Fruit fly (Drosophila melanogaster) whole organism, adult: Measurements from ENCODE around the gene CG9300.

Experiments
- CG11617 ChIP-seq: fragments of 200-800 bp; sonication (Bioruptor generic); optimal IDR thresholded peaks from 2 replicates; lab custom pipeline; 2017; ENCODE audit warnings: mild to moderate bottlenecking, missing biosample characterization, missing genetic modification reagents, missing genetic modification characterization
- CG12768 ChIP-seq: fragments of 200-800 bp; sonication (Bioruptor generic); optimal IDR thresholded peaks from 2 replicates; lab custom pipeline; 2017; ENCODE audit warnings: missing biosample characterization, missing genetic modification characterization, mild to moderate bottlenecking, moderate library complexity, missing genetic modification reagents
- CG14711 ChIP-seq: fragments of 200-800 bp; sonication (Bioruptor generic); optimal IDR thresholded peaks from 2 replicates; lab custom pipeline; 2018; ENCODE audit warnings: missing biosample characterization, mild to moderate bottlenecking, missing genetic modification characterization, moderate library complexity
- CG1620 ChIP-seq: fragments of 200-800 bp; sonication (Bioruptor generic); optimal IDR thresholded peaks from 2 replicates; lab custom pipeline; 2016; ENCODE audit warnings: missing biosample characterization, missing genetic modification characterization
- CG33017 ChIP-seq: fragments of 200-800 bp; sonication (Bioruptor generic); optimal IDR thresholded peaks from 2 replicates; lab custom pipeline; 2018; ENCODE audit warnings: missing biosample characterization, mild to moderate bottlenecking, missing genetic modification characterization, moderate library complexity
- CG5204 ChIP-seq: fragments of 200-800 bp; sonication (Bioruptor generic); optimal IDR thresholded peaks from 2 replicates; lab custom pipeline; 2016; ENCODE audit warnings: missing biosample characterization, missing genetic modification characterization
- CG7045 ChIP-seq: fragments of 200-800 bp; sonication (Bioruptor generic); optimal IDR thresholded peaks from 2 replicates; lab custom pipeline; 2017; ENCODE audit warnings: missing biosample characterization, mild to moderate bottlenecking, missing genetic modification characterization
- CG7101 ChIP-seq: fragments of 200-800 bp; sonication (Bioruptor generic); optimal IDR thresholded peaks from 2 replicates; lab custom pipeline; 2018; ENCODE audit warnings: missing biosample characterization, mild to moderate bottlenecking, missing genetic modification characterization, moderate library complexity
- Clk ChIP-seq: fragments of 200-800 bp; sonication (Bioruptor generic); optimal IDR thresholded peaks from 2 replicates; lab custom pipeline; 2017; ENCODE audit warnings: missing biosample characterization, missing genetic modification characterization
- Crg-1 ChIP-seq: fragments of 200-800 bp; sonication (Bioruptor generic); optimal IDR thresholded peaks from 2 replicates; lab custom pipeline; 2016; ENCODE audit warnings: missing biosample characterization, missing genetic modification characterization
- Hr96 ChIP-seq: fragments of 200-800 bp; sonication (Bioruptor generic); optimal IDR thresholded peaks from 2 replicates; lab custom pipeline; 2016; ENCODE audit warnings: missing biosample characterization, missing genetic modification characterization
- Mnt ChIP-seq: fragments of 200-800 bp; sonication (Bioruptor generic); optimal IDR thresholded peaks from 2 replicates; lab custom pipeline; 2016; ENCODE audit warnings: missing biosample characterization, mild to moderate bottlenecking, missing genetic modification characterization
- bab1 ChIP-seq: fragments of 200-800 bp; sonication (Bioruptor generic); optimal IDR thresholded peaks from 3 replicates; lab custom pipeline; 2019; ENCODE audit warnings: missing biosample characterization, mild to moderate bottlenecking, missing genetic modification characterization, moderate library complexity
- cic ChIP-seq: fragments of 200-800 bp; sonication (Bioruptor generic); optimal IDR thresholded peaks from 2 replicates; lab custom pipeline; 2017; ENCODE audit warnings: missing biosample characterization, mild to moderate bottlenecking, missing genetic modification characterization, moderate library complexity
- cnc ChIP-seq, 2 experiments: fragments of >200 bp; optimal IDR thresholded peaks; 2 replicates each; lab custom pipeline; 2017
- kay ChIP-seq: fragments of 200-800 bp; sonication (Bioruptor generic); peaks from one replicate; lab custom pipeline; 2016; ENCODE audit warnings: missing biosample characterization, missing genetic modification characterization, borderline replicate concordance
- ovo ChIP-seq: fragments of 200-800 bp; sonication (Bioruptor generic); optimal IDR thresholded peaks from 2 replicates; lab custom pipeline; 2016; ENCODE audit warnings: missing biosample characterization, missing genetic modification characterization
- pad ChIP-seq: fragments of 200-800 bp; sonication (Bioruptor generic); optimal IDR thresholded peaks from 3 replicates; lab custom pipeline; 2017; ENCODE audit warnings: missing biosample characterization, missing genetic modification characterization, mild to moderate bottlenecking, moderate library complexity, missing genetic modification reagents
- tj ChIP-seq: fragments of 200-800 bp; sonication (Bioruptor generic); optimal IDR thresholded peaks from 3 replicates; lab custom pipeline; 2017; ENCODE audit warnings: missing biosample characterization, mild to moderate bottlenecking, missing genetic modification characterization, moderate library complexity
- toe ChIP-seq: fragments of 200-800 bp; sonication (Bioruptor generic); optimal IDR thresholded peaks from 2 replicates; lab custom pipeline; 2016; ENCODE audit warnings: missing biosample characterization, missing genetic modification characterization

Gene CG9300

dm6 chr3L:19518232-19518631 is 34.0 kb upstream of the CG9300 start, which contains the start of gene Cpr76Ba:
Gene Cpr76Ba, minus strand, starts transcription at chr3L:19518332.
- TF ChIP-seq CG33017 (tag; lab: Kevin White, UChicago): no peak
- TF ChIP-seq CG12768 (GFP tag; lab: Kevin White, UChicago): no peak
- no peak for TF ChIP-seq tj (GFP tag; lab: Kevin White, UChicago)
- no peak for TF ChIP-seq Crg-1
- no peak for TF ChIP-seq Clk (GFP tag; lab: Kevin White, UChicago)
- TF ChIP-seq Mnt: no peak
- TF ChIP-seq CG7045 (GFP tag; lab: Kevin White, UChicago): no peak
- no peak for TF ChIP-seq ovo (GFP tag; lab: Kevin White, UChicago)
- TF ChIP-seq CG11617 (GFP tag; lab: Kevin White, UChicago): no peak
- no peak for TF ChIP-seq kay (GFP tag; lab: Kevin White, UChicago)
- no peak for TF ChIP-seq CG1620
- TF ChIP-seq toe: no peak
- no peak for TF ChIP-seq CG14711 (tag; lab: Kevin White, UChicago)
- TF ChIP-seq bab1 (GFP tag; lab: Kevin White, UChicago): no peak
- no peak for TF ChIP-seq cic
- no peak for TF ChIP-seq Hr96 (GFP tag; lab: Kevin White, UChicago)
- no peak for TF ChIP-seq cnc (optimal IDR thresholded peaks at IDR 0.05; lab: Kevin White, UChicago)
- TF ChIP-seq CG5204: no peak
- no peak for TF ChIP-seq pad (GFP tag; lab: Kevin White, UChicago)
- TF ChIP-seq CG7101: no peak

DNA sequence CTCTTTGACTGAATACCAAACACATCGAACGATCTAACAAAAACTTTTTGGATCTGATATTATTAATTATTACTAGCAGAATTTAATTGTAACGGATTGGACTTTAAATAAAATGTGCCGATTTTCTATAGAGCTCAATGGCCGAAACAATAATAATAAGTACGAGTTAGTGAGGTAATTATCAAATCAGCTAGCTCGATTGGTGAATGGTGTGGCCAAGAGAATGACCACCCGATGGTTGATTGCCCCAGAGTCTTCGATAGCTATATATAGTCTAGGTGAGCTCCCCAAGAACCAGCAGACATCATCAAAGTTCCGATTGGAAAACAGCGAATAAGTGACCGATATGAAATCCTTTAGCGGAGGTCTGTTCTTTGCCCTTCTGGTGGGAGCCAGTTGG is 32.9 kb upstream of the CG9300 start, which contains the start of gene Cpr76Bb:
Cpr76Bb (plus strand) TSS at position 301 of the 400 bp plus-strand sequence.
- TF ChIP-seq kay (GFP tag; lab: Kevin White, UChicago): no peak
- TF ChIP-seq Mnt: no peak
- TF ChIP-seq CG7045 (GFP tag; lab: Kevin White, UChicago): no peak
- TF ChIP-seq Clk (GFP tag; lab: Kevin White, UChicago): no peak

DNA sequence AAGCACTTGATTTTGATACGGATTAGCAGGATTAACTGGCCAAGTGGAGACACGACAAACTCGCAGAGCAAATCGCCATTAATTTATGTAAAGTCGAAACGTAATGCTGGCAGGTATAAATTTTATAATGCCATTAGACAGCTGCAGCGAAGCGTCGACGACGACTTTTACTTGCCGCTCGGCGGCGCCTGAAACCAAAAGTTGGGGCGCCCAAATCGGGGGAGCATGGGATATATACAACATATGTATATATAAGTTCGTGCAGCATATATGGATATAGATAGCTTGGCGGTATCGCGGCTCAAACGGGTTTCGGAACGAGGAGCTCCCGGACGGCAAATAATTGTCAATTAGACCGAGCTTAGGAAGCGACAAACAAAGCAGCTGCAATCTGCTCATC is 31.6 kb upstream of the CG9300 start, which contains the start of gene Cpr76Bc:
Cpr76Bc (plus strand) TSS at position 301 of the 400 bp plus-strand sequence.
- TF ChIP-seq Mnt: no peak

dm6 chr3L:19521093-19521492 is 31.1 kb upstream of the CG9300 start:
- TF ChIP-seq cnc (optimal IDR thresholded peaks at IDR 0.05; lab: Kevin White, UChicago) (no peak), CG7045 (GFP tag; lab: Kevin White, UChicago) (no peak), pad (GFP tag; lab: Kevin White, UChicago) (no peak), Clk (GFP tag; lab: Kevin White, UChicago) (no peak), CG33017 (tag; lab: Kevin White, UChicago) (no peak), cic (no peak), CG14711 (tag; lab: Kevin White, UChicago) (no peak), ovo (GFP tag; lab: Kevin White, UChicago) (no peak), Hr96 (GFP tag; lab: Kevin White, UChicago) (no peak), CG11617 (GFP tag; lab: Kevin White, UChicago) (no peak), kay (GFP tag; lab: Kevin White, UChicago) (no peak), CG7101 (no peak), Crg-1 (no peak), CG12768 (GFP tag; lab: Kevin White, UChicago) (no peak), tj (GFP tag; lab: Kevin White, UChicago) (no peak), CG1620 (no peak), bab1 (GFP tag; lab: Kevin White, UChicago) (no peak), toe (no peak), CG5204 (no peak), Mnt (no peak)

DNA sequence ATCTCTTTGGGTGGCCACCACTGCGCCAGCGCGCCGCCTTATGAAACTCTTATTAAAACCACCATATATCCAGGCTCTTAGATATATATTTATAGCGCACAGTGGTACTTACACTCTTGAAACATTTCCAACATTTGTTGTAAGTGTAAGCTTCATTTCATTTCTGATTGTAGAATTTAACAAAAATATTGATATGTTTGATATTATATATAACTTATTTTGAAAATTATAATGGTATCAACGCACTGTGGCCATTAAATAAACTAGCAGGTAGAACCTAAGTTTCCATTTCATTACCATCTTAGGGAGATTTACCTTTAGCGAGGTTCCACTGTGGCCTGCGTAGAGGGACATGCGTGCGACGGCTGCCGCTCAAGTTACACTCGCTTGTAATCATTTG is 27.5 kb upstream of the CG9300 start:
- TF ChIP-seq Crg-1 (no peak), CG33017 (tag; lab: Kevin White, UChicago) (no peak), CG12768 (GFP tag; lab: Kevin White, UChicago) (no peak), pad (GFP tag; lab: Kevin White, UChicago) (no peak), CG7045 (GFP tag; lab: Kevin White, UChicago) (no peak), CG5204 (no peak), Mnt (no peak), Clk (GFP tag; lab: Kevin White, UChicago) (no peak), Hr96 (GFP tag; lab: Kevin White, UChicago) (no peak), CG7101 (no peak), CG1620 (no peak), cnc (optimal IDR thresholded peaks at IDR 0.05; lab: Kevin White, UChicago) (no peak), CG14711 (tag; lab: Kevin White, UChicago) (no peak), kay (GFP tag; lab: Kevin White, UChicago) (no peak), cic (no peak), CG11617 (GFP tag; lab: Kevin White, UChicago) (no peak), bab1 (GFP tag; lab: Kevin White, UChicago) (no peak), ovo (GFP tag; lab: Kevin White, UChicago) (no peak), tj (GFP tag; lab: Kevin White, UChicago) (no peak), toe (no peak)

dm6 chr3L:19525736-19526135 is 26.5 kb upstream of the CG9300 start:
- TF ChIP-seq Crg-1: no peak
- no peak for TF ChIP-seq CG1620
- no peak for TF ChIP-seq bab1 (GFP tag; lab: Kevin White, UChicago)
- TF ChIP-seq ovo (GFP tag; lab: Kevin White, UChicago): no peak
- no peak for TF ChIP-seq tj (GFP tag; lab: Kevin White, UChicago)
- no peak for TF ChIP-seq CG5204
- no peak for TF ChIP-seq CG7101
- TF ChIP-seq CG12768 (GFP tag; lab: Kevin White, UChicago): no peak
- no peak for TF ChIP-seq pad (GFP tag; lab: Kevin White, UChicago)
- TF ChIP-seq Clk (GFP tag; lab: Kevin White, UChicago): no peak
- no peak for TF ChIP-seq kay (GFP tag; lab: Kevin White, UChicago)
- TF ChIP-seq cnc (optimal IDR thresholded peaks at IDR 0.05; lab: Kevin White, UChicago): no peak
- TF ChIP-seq Mnt: no peak
- no peak for TF ChIP-seq CG14711 (tag; lab: Kevin White, UChicago)
- no peak for TF ChIP-seq toe
- no peak for TF ChIP-seq CG7045 (GFP tag; lab: Kevin White, UChicago)
- TF ChIP-seq cic: no peak
- no peak for TF ChIP-seq CG11617 (GFP tag; lab: Kevin White, UChicago)
- TF ChIP-seq Hr96 (GFP tag; lab: Kevin White, UChicago): no peak
